Worm (Caenorhabditis elegans): ENCODE measurements around the gene C14E2.11.
A peak's percentile ranks its signal among the peaks of the same experiment; 100 is the strongest.

C14E2.11 gene

ce11 chrX:1836700-1837099 is 35.4 kb downstream of the C14E2.11 start:
- TF ChIP-seq snpc-1.2 (GFP tag; IDR thresholded peaks at IDR 0.05) (0 out of 2 replicates have a peak, but pooled peaks have one; percentile 5), nhr-42 (GFP tag; IDR thresholded peaks at IDR 0.05) (0 out of 2 replicates have a peak, but pooled peaks have one; percentile 51), hmg-1.1 (GFP tag; IDR thresholded peaks at IDR 0.05) (0 out of 2 replicates have a peak, but pooled peaks have one; percentile 28), zip-11 (GFP tag; IDR thresholded peaks at IDR 0.05) (0 out of 2 replicates have a peak, but pooled peaks have one; percentile 8), F26F4.8 (GFP tag; conservative IDR thresholded peaks at IDR 0.05) (0 out of 2 replicates have a peak, but pooled peaks have one; percentile 3)

- TF ChIP-seq nhr-25 (tag; optimal IDR thresholded peaks at IDR 0.05; ENCODE audit: borderline replicate concordance, insufficient read depth) (no peak), nhr-10 (tag; optimal IDR thresholded peaks at IDR 0.05) (no peak), dve-1 (tag; optimal IDR thresholded peaks at IDR 0.05; ENCODE audit: insufficient read depth) (no peak), zag-1 (tag; optimal IDR thresholded peaks at IDR 0.05) (no peak), nhr-111 (GFP tag; optimal IDR thresholded peaks at IDR 0.05) (no peak), zfp-3 (GFP tag; conservative IDR thresholded peaks at IDR 0.05) (0 out of 2 replicates have a peak, but pooled peaks have one; percentile 34), ceh-82 (tag; optimal IDR thresholded peaks at IDR 0.05) (no peak), lin-15B (tag; optimal IDR thresholded peaks at IDR 0.05) (no peak), nhr-6 (tag; optimal IDR thresholded peaks at IDR 0.05) (no peak), dmd-6 (GFP tag; IDR thresholded peaks at IDR 0.05) (peak; percentile 51), T26A8.4 (GFP tag; IDR thresholded peaks at IDR 0.05) (peak; percentile 58; the same call in 1 of the 2 replicates), gei-8 (GFP tag; optimal IDR thresholded peaks at IDR 0.05) (peak; percentile 43), unc-130 (GFP tag; optimal IDR thresholded peaks at IDR 0.05) (peak; percentile 54), dpl-1 (GFP tag; optimal IDR thresholded peaks at IDR 0.05) (no peak), php-3 (GFP tag; IDR thresholded peaks at IDR 0.05) (no peak), nhr-48 (tag; optimal IDR thresholded peaks at IDR 0.05) (peak; percentile 2), lir-3 (tag; optimal IDR thresholded peaks at IDR 0.05) (peak; percentile 30), F10B5.3 (tag; optimal IDR thresholded peaks at IDR 0.05) (peak; percentile 43), egl-27 (tag; optimal IDR thresholded peaks at IDR 0.05) (no peak), lin-13 (GFP tag; optimal IDR thresholded peaks at IDR 0.05) (peak; percentile 31), ceh-32 (tag; optimal IDR thresholded peaks at IDR 0.05; ENCODE audit: poor library complexity) (no peak), daf-19 (GFP tag; conservative IDR thresholded peaks at IDR 0.05) (no peak), vab-7 (GFP tag; IDR thresholded peaks at IDR 0.05) (peak; percentile 83), zip-2 (tag; optimal IDR thresholded peaks at IDR 0.05) (peak; percentile 2), ces-1 (GFP tag; optimal IDR thresholded peaks at IDR 0.05) (no peak), ztf-11 (tag; optimal IDR thresholded peaks at IDR 0.05) (no peak), Y75B8A.6 (GFP tag; IDR thresholded peaks at IDR 0.05) (peak; percentile 75), pqm-1 (tag; optimal IDR thresholded peaks at IDR 0.05) (no peak), nhr-77 (tag; optimal IDR thresholded peaks at IDR 0.05) (no peak), ceh-20 (GFP tag; IDR thresholded peaks at IDR 0.05) (0 out of 2 replicates have a peak, but pooled peaks have one; percentile 54), D1046.2 (GFP tag; IDR thresholded peaks at IDR 0.05) (peak; percentile 82), nhr-237 (tag; optimal IDR thresholded peaks at IDR 0.05) (no peak), fos-1 (tag; optimal IDR thresholded peaks at IDR 0.05) (no peak), ama-1 (optimal IDR thresholded peaks at IDR 0.05) (no peak), hif-1 (tag; optimal IDR thresholded peaks at IDR 0.05) (peak in 1 of 2 experiments; percentile 54), rbr-2 (tag; optimal IDR thresholded peaks at IDR 0.05) (peak; percentile 52), zfp-2 (tag; optimal IDR thresholded peaks at IDR 0.05) (no peak), unc-39 (tag; optimal IDR thresholded peaks at IDR 0.05) (no peak), nhr-42 (GFP tag; IDR thresholded peaks at IDR 0.05) (peak; percentile 71; the same call in 1 of the 2 replicates), aly-2 (tag; optimal IDR thresholded peaks at IDR 0.05) (no peak), spr-1 (tag; optimal IDR thresholded peaks at IDR 0.05) (peak; percentile 34), ZK546.5 (tag; optimal IDR thresholded peaks at IDR 0.05) (no peak), F26F4.8 (GFP tag; conservative IDR thresholded peaks at IDR 0.05) (peak; percentile 96), hlh-30 (tag; optimal IDR thresholded peaks at IDR 0.05; ENCODE audit: insufficient read depth) (no peak), ZK337.2 (GFP tag; IDR thresholded peaks at IDR 0.05) (0 out of 2 replicates have a peak, but pooled peaks have one; percentile 35), lim-7 (GFP tag; IDR thresholded peaks at IDR 0.05) (peak; percentile 91)
Observed at ce11 chrX:1837703-1838102, 36.4 kb downstream of the C14E2.11 start.
